Fruit fly (Drosophila melanogaster) whole organism, embryonic: ENCODE data around the gene RhoBTB.

Source experiments
- Antp ChIP-seq: fragments of 200-800 bp; sonication (Bioruptor generic); optimal IDR thresholded peaks from 3 replicates; lab custom pipeline; 2016; ENCODE audit warnings: missing biosample characterization, missing genetic modification characterization
- BtbVII ChIP-seq: fragments of 200-800 bp; sonication (Bioruptor generic); optimal IDR thresholded peaks from 3 replicates; lab custom pipeline; 2017; ENCODE audit warnings: missing biosample characterization, mild to moderate bottlenecking, missing genetic modification characterization
- Bteb2 ChIP-seq: fragments of 200-800 bp; sonication (Bioruptor generic); optimal IDR thresholded peaks from 2 replicates; lab custom pipeline; 2016; ENCODE audit warnings: missing biosample characterization, missing genetic modification characterization
- CG10321 ChIP-seq: fragments of 200-800 bp; sonication (Bioruptor generic); IDR thresholded peaks from 2 replicates; pipeline ENCODE4 v1.3.6; 2022; ENCODE audit warnings: missing biosample characterization, missing genetic modification characterization
- CG11085 ChIP-seq: fragments of 200-800 bp; sonication (Bioruptor generic); IDR thresholded peaks from 2 replicates; pipeline ENCODE4 v1.3.6; 2022; ENCODE audit warnings: missing biosample characterization, missing genetic modification characterization
- CG11398 ChIP-seq: fragments of 200-800 bp; sonication (Bioruptor generic); optimal IDR thresholded peaks from 2 replicates; lab custom pipeline; 2016; ENCODE audit warnings: missing biosample characterization, missing genetic modification characterization
- CG11504 ChIP-seq: fragments of 200-800 bp; sonication (Bioruptor generic); optimal IDR thresholded peaks from 3 replicates; lab custom pipeline; 2019; ENCODE audit warnings: missing biosample characterization, mild to moderate bottlenecking, missing genetic modification characterization, moderate library complexity
- CG11560 ChIP-seq: fragments of 200-800 bp; sonication (Bioruptor generic); IDR thresholded peaks from 3 replicates; pipeline ENCODE4 v1.3.6; 2022; ENCODE audit warnings: missing biosample characterization, missing genetic modification characterization
- CG12071 ChIP-seq: fragments of 200-800 bp; sonication (Bioruptor generic); optimal IDR thresholded peaks from 3 replicates; lab custom pipeline; 2018; ENCODE audit warnings: missing biosample characterization, mild to moderate bottlenecking, missing genetic modification characterization
- CG13424 ChIP-seq: fragments of 200-800 bp; sonication (Bioruptor generic); optimal IDR thresholded peaks from 2 replicates; lab custom pipeline; 2019; ENCODE audit warnings: missing biosample characterization, mild to moderate bottlenecking, missing genetic modification characterization, moderate library complexity
- CG14965 ChIP-seq: fragments of 200-800 bp; sonication (Bioruptor generic); optimal IDR thresholded peaks from 2 replicates; lab custom pipeline; 2016; ENCODE audit warnings: missing biosample characterization, missing genetic modification characterization, borderline replicate concordance
- CG1647 ChIP-seq: fragments of 200-800 bp; sonication (Bioruptor generic); optimal IDR thresholded peaks from 3 replicates; lab custom pipeline; 2016; ENCODE audit warnings: missing biosample characterization, missing genetic modification characterization
- CG1792 ChIP-seq: fragments of 200-800 bp; sonication (Bioruptor generic); optimal IDR thresholded peaks from 2 replicates; lab custom pipeline; 2016; ENCODE audit warnings: missing biosample characterization, missing genetic modification characterization
- CG1832 ChIP-seq: fragments of 200-800 bp; sonication (Bioruptor generic); optimal IDR thresholded peaks from 2 replicates; lab custom pipeline; 2017; ENCODE audit warnings: missing biosample characterization, mild to moderate bottlenecking, missing genetic modification characterization, inconsistent platforms
- CG30403 ChIP-seq: fragments of 200-800 bp; sonication (Bioruptor generic); optimal IDR thresholded peaks from 3 replicates; lab custom pipeline; 2016; ENCODE audit warnings: missing biosample characterization, missing genetic modification characterization
- CG3065 ChIP-seq: fragments of 200-800 bp; sonication (Bioruptor generic); optimal IDR thresholded peaks from 2 replicates; lab custom pipeline; 2016; ENCODE audit warnings: missing biosample characterization, missing genetic modification characterization
- CG32772 ChIP-seq: fragments of 200-800 bp; sonication (Bioruptor generic); IDR thresholded peaks from 2 replicates; pipeline ENCODE4 v1.3.6; 2022; ENCODE audit warnings: missing biosample characterization, missing genetic modification characterization
- CG4360 ChIP-seq: fragments of 200-800 bp; sonication (Bioruptor generic); IDR thresholded peaks from 2 replicates; pipeline ENCODE4 v1.3.6; 2022; ENCODE audit warnings: missing biosample characterization, missing genetic modification characterization
- CG4820 ChIP-seq: fragments of 200-800 bp; sonication (Bioruptor generic); optimal IDR thresholded peaks from 3 replicates; lab custom pipeline; 2016; ENCODE audit warnings: missing biosample characterization, missing genetic modification characterization
- CG9609 ChIP-seq: fragments of 200-800 bp; sonication (Bioruptor generic); optimal IDR thresholded peaks from 3 replicates; lab custom pipeline; 2016; ENCODE audit warnings: missing biosample characterization, missing genetic modification characterization
- CG9876 ChIP-seq: fragments of 200-800 bp; sonication (Bioruptor generic); optimal IDR thresholded peaks from 2 replicates; lab custom pipeline; 2016; ENCODE audit warnings: missing biosample characterization, missing genetic modification characterization
- Ets65A ChIP-seq: fragments of 200-800 bp; sonication (Bioruptor generic); peaks from one replicate; lab custom pipeline; 2016; ENCODE audit warnings: missing biosample characterization, missing genetic modification characterization
- Gsc ChIP-seq: fragments of 200-800 bp; sonication (Bioruptor generic); IDR thresholded peaks from 2 replicates; pipeline ENCODE4 v1.3.6; 2022; ENCODE audit warnings: missing biosample characterization, missing genetic modification characterization
- Hmx ChIP-seq: fragments of 200-800 bp; sonication (Bioruptor generic); optimal IDR thresholded peaks from 2 replicates; lab custom pipeline; 2016; ENCODE audit warnings: missing biosample characterization, missing genetic modification characterization
- NfI ChIP-seq: fragments of 200-800 bp; sonication (Bioruptor generic); optimal IDR thresholded peaks from 3 replicates; lab custom pipeline; 2018; ENCODE audit warnings: missing biosample characterization, mild to moderate bottlenecking, missing genetic modification characterization, moderate library complexity
- Side ChIP-seq: fragments of 200-800 bp; sonication (Bioruptor generic); optimal IDR thresholded peaks from 2 replicates; lab custom pipeline; 2016; ENCODE audit warnings: missing biosample characterization, missing genetic modification characterization
- Tbp ChIP-seq: fragments of >200 bp; optimal IDR thresholded peaks from 2 replicates; lab custom pipeline; 2018; ENCODE audit warnings: missing biosample characterization, missing genetic modification characterization
- Usf ChIP-seq: fragments of 200-800 bp; sonication (Bioruptor generic); optimal IDR thresholded peaks from 2 replicates; lab custom pipeline; 2017; ENCODE audit warnings: missing genotype, missing biosample characterization, missing genetic modification characterization
- Xbp1 ChIP-seq: fragments of 200-800 bp; sonication (Bioruptor generic); optimal IDR thresholded peaks from 3 replicates; lab custom pipeline; 2016; ENCODE audit warnings: missing biosample characterization, mild to moderate bottlenecking, missing genetic modification characterization
- az2 ChIP-seq: fragments of 200-800 bp; sonication (Bioruptor generic); optimal IDR thresholded peaks from 3 replicates; lab custom pipeline; 2016; ENCODE audit warnings: missing biosample characterization, missing genetic modification characterization
- bsh ChIP-seq, 2 experiments: fragments of 200-800 bp; sonication (Bioruptor generic); optimal IDR thresholded peaks; 2 replicates each; lab custom pipeline; 2017 to 2018; ENCODE audit warnings: mild to moderate bottlenecking in 2 of 2, missing biosample characterization in 2 of 2, missing genetic modification characterization in 2 of 2, moderate library complexity in 1 of 2
- crc ChIP-seq: fragments of 200-800 bp; sonication (Bioruptor generic); optimal IDR thresholded peaks from 2 replicates; lab custom pipeline; 2016; ENCODE audit warnings: missing biosample characterization, missing genetic modification characterization
- dm ChIP-seq: fragments of 200-800 bp; sonication (Bioruptor generic); optimal IDR thresholded peaks from 3 replicates; lab custom pipeline; 2016; ENCODE audit warnings: missing biosample characterization, missing genetic modification characterization
- dysf ChIP-seq: fragments of 200-800 bp; sonication (Bioruptor generic); IDR thresholded peaks from 3 replicates; pipeline ENCODE4 v1.3.6; 2022; ENCODE audit warnings: missing biosample characterization, missing genetic modification characterization
- ems ChIP-seq: fragments of 200-800 bp; sonication (Bioruptor generic); optimal IDR thresholded peaks from 3 replicates; lab custom pipeline; 2016; ENCODE audit warnings: missing biosample characterization, missing genetic modification characterization
- gcm ChIP-seq: fragments of 200-800 bp; sonication (Bioruptor generic); optimal IDR thresholded peaks from 2 replicates; lab custom pipeline; 2019; ENCODE audit warnings: missing biosample characterization, mild to moderate bottlenecking, missing genetic modification characterization, moderate library complexity
- gfzf ChIP-seq: fragments of 200-800 bp; sonication (Bioruptor generic); optimal IDR thresholded peaks from 2 replicates; lab custom pipeline; 2016; ENCODE audit warnings: missing biosample characterization, mild to moderate bottlenecking, missing genetic modification characterization, moderate library complexity
- grau ChIP-seq: fragments of 200-800 bp; optimal IDR thresholded peaks from 3 replicates; lab custom pipeline; 2019; ENCODE audit warnings: missing biosample characterization, mild to moderate bottlenecking, missing genetic modification characterization, moderate library complexity
- insv ChIP-seq, 2 experiments: fragments of 200-800 bp; sonication (Bioruptor generic); optimal IDR thresholded peaks; 3 replicates each; lab custom pipeline; 2016 to 2018; ENCODE audit warnings: missing biosample characterization in 2 of 2, missing genetic modification characterization in 2 of 2
- lab ChIP-seq: fragments of 200-800 bp; sonication (Bioruptor generic); optimal IDR thresholded peaks from 3 replicates; lab custom pipeline; 2017; ENCODE audit warnings: missing biosample characterization, missing genetic modification characterization, mild to moderate bottlenecking, moderate library complexity, missing genetic modification reagents
- lov ChIP-seq, 2 experiments: fragments of 200-800 bp in 1 of 2; fragments of >200 bp in 1 of 2; sonication (Bioruptor generic) in 1 of 2; IDR thresholded peaks in 1 of 2; optimal IDR thresholded peaks in 1 of 2; 2 replicates in 1 of 2; 3 replicates in 1 of 2; pipeline versions ENCODE4 v1.3.6 to Lab custom; 2017 to 2022; ENCODE audit warnings: missing biosample characterization in 1 of 2, missing genetic modification characterization in 1 of 2
- mirr ChIP-seq: fragments of 200-800 bp; sonication (Bioruptor generic); optimal IDR thresholded peaks from 3 replicates; lab custom pipeline; 2018; ENCODE audit warnings: missing biosample characterization, mild to moderate bottlenecking, missing genetic modification characterization
- nerfin-1 ChIP-seq: fragments of 200-800 bp; sonication (Bioruptor generic); optimal IDR thresholded peaks from 3 replicates; lab custom pipeline; 2019; ENCODE audit warnings: missing biosample characterization, mild to moderate bottlenecking, missing genetic modification characterization, moderate library complexity
- nerfin-2 ChIP-seq: fragments of 200-800 bp; sonication (Bioruptor generic); IDR thresholded peaks from 2 replicates; pipeline ENCODE4 v1.3.6; 2022; ENCODE audit warnings: missing biosample characterization, missing genetic modification characterization; ENCODE audit not compliant: partially characterized antibody
- odd ChIP-seq: fragments of 200-800 bp; sonication (Bioruptor generic); optimal IDR thresholded peaks from 2 replicates; lab custom pipeline; 2017; ENCODE audit warnings: missing biosample characterization, mild to moderate bottlenecking, missing genetic modification characterization
- pnt ChIP-seq: fragments of 200-800 bp; sonication (Bioruptor generic); optimal IDR thresholded peaks from 3 replicates; lab custom pipeline; 2016; ENCODE audit warnings: missing biosample characterization, missing genetic modification characterization
- row ChIP-seq: fragments of 200-800 bp; sonication (Bioruptor generic); IDR thresholded peaks from 3 replicates; pipeline ENCODE4 v1.3.6; 2022; ENCODE audit warnings: missing biosample characterization, missing genetic modification characterization
- sqz ChIP-seq: fragments of 200-800 bp; sonication (Bioruptor generic); optimal IDR thresholded peaks from 3 replicates; lab custom pipeline; 2018; ENCODE audit warnings: missing biosample characterization, mild to moderate bottlenecking, missing genetic modification characterization
- trem ChIP-seq: fragments of 200-800 bp; optimal IDR thresholded peaks from 3 replicates; lab custom pipeline; 2019; ENCODE audit warnings: missing biosample characterization, mild to moderate bottlenecking, missing genetic modification characterization, moderate library complexity
- vfl ChIP-seq: fragments of 200-800 bp; sonication (Bioruptor generic); optimal IDR thresholded peaks from 2 replicates; lab custom pipeline; 2016; ENCODE audit warnings: missing biosample characterization, missing genetic modification characterization

Gene RhoBTB

DNA sequence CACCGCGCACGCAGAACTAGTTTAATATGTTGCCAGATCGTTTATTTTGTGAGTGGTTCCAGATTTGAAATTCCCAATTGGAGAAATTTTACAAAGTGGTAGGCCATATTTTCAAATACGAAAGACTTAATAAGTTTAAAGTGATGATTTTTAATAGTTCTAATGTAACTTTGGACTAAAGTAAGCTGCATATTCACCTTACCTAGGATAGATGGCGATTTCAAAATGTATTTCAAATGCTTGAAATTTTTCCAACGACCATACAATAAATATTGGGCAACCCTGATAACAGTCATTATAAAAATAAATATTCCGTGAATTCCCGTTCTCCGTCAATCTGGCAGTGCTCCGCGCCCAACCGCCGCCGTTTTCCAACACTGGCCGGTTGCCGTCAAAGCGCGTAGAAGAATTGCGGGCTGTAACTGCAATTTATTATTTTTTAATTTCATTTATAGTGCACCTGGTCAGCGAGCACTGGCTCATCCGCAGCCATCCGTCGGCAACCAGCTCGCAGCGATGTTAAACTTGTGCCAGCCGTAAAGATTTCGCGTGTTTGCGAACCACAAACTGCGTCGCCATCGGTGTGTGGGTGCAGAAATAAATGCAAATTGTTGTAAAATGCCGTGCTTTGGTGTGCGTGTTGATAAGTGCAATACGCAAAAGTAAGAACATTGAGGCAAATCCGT lies at the start of gene RhoBTB, which contains the start of gene Ide (continued):
- TF ChIP-seq CG14965 (GFP tag; lab: Kevin White, UChicago): peak; percentile 22
- TF ChIP-seq BtbVII: peak; percentile 19
- peak; percentile 78 for TF ChIP-seq lab (GFP tag; lab: Kevin White, UChicago)
- TF ChIP-seq CG11398 (GFP tag; lab: Kevin White, UChicago): no peak
- TF ChIP-seq dysf (GFP tag; lab: Robert Waterston, UW): peak; percentile 83
- no peak for TF ChIP-seq CG11504 (tag; lab: Kevin White, UChicago)
- peak; percentile 85 for TF ChIP-seq CG9876 (GFP tag; lab: Kevin White, UChicago)
- TF ChIP-seq trem (tag; lab: Kevin White, UChicago): peak; percentile 98
- peak; percentile 76 for TF ChIP-seq Usf (GFP tag; lab: Kevin White, UChicago)
- peak; percentile 76 for TF ChIP-seq Bteb2 (GFP tag; lab: Kevin White, UChicago)
- peak; percentile 81 for TF ChIP-seq vfl
- no peak for TF ChIP-seq Tbp (GFP tag; lab: Kevin White, UChicago)
- TF ChIP-seq CG1832 (GFP tag; lab: Kevin White, UChicago): no peak
- peak; percentile 67 for TF ChIP-seq crc (GFP tag; lab: Kevin White, UChicago)
- peak; percentile 76 for TF ChIP-seq CG11560 (tag; lab: Robert Waterston, UW)
- peak; percentile 91 for TF ChIP-seq pnt (GFP tag; lab: Kevin White, UChicago)
- TF ChIP-seq Ets65A: peak; percentile 99
- TF ChIP-seq mirr: no peak
- TF ChIP-seq odd: no peak
- TF ChIP-seq CG13424 (tag; lab: Kevin White, UChicago): peak; percentile 87
- TF ChIP-seq Side (GFP tag; lab: Kevin White, UChicago): peak; percentile 85
- TF ChIP-seq CG9609 (GFP tag; lab: Kevin White, UChicago): peak; percentile 80
- peak; percentile 86 for TF ChIP-seq Antp
- peak; percentile 73 for TF ChIP-seq CG1792 (GFP tag; lab: Kevin White, UChicago)
- no peak for TF ChIP-seq sqz
- peak; percentile 77 for TF ChIP-seq ems (GFP tag; lab: Kevin White, UChicago)
- no peak for TF ChIP-seq Hmx
- peak; percentile 93 for TF ChIP-seq CG30403 (GFP tag; lab: Kevin White, UChicago)
- peak; percentile 67 for TF ChIP-seq CG32772 (GFP tag; lab: Robert Waterston, UW)
- peak; percentile 88 for TF ChIP-seq Xbp1 (GFP tag; lab: Kevin White, UChicago)
- peak; percentile 41 for TF ChIP-seq CG3065 (GFP tag; lab: Kevin White, UChicago)
- TF ChIP-seq nerfin-2 (GFP tag; lab: Robert Waterston, UW): no peak
- peak; percentile 84 for TF ChIP-seq CG11085
- TF ChIP-seq dm: peak; percentile 72
- TF ChIP-seq Gsc (GFP tag; lab: Robert Waterston, UW): peak; percentile 43; the same call in 1 of the 2 replicates
- TF ChIP-seq CG12071 (GFP tag; lab: Kevin White, UChicago): peak; percentile 17
- TF ChIP-seq CG4820 (GFP tag; lab: Kevin White, UChicago): peak; percentile 70
- peak; percentile 82 for TF ChIP-seq NfI (GFP tag; lab: Kevin White, UChicago)
- peak; percentile 85 for TF ChIP-seq grau (tag; lab: Kevin White, UChicago)
- TF ChIP-seq CG10321: no peak
- TF ChIP-seq nerfin-1 (tag; lab: Kevin White, UChicago): peak; percentile 54
- peak; percentile 80 for TF ChIP-seq az2 (GFP tag; lab: Kevin White, UChicago)
- no peak for TF ChIP-seq lov (optimal IDR thresholded peaks at IDR 0.05; lab: Kevin White, UChicago)
- TF ChIP-seq lov (GFP tag; IDR thresholded peaks at IDR 0.05; lab: Robert Waterston, UW): peak; percentile 60; the same call in 1 of the 3 replicates
- TF ChIP-seq bsh (GFP tag; optimal IDR thresholded peaks at IDR 0.05; lab: Kevin White, UChicago): peak in 1 of 2 experiments; percentile 64
- TF ChIP-seq gcm (GFP tag; lab: Kevin White, UChicago): no peak
- peak; percentile 19 for TF ChIP-seq gfzf
- no peak for TF ChIP-seq CG4360 (GFP tag; lab: Robert Waterston, UW)
- peak; percentile 76 for TF ChIP-seq CG1647
- peak; percentile 90 for TF ChIP-seq row (GFP tag; lab: Robert Waterston, UW)
- TF ChIP-seq insv (GFP tag; optimal IDR thresholded peaks at IDR 0.05; lab: Kevin White, UChicago): peak; percentile 87 to 98
